Fruit fly (Drosophila melanogaster): ENCODE measurements around the gene scramb1.

dm6 chr3L:10197360-10197759, 27.7 kb downstream of the scramb1 start:
- TF ChIP-seq CG15710 (tag; optimal IDR thresholded peaks at IDR 0.05): no peak
- TF ChIP-seq Pif1A (GFP tag; optimal IDR thresholded peaks at IDR 0.05): no peak
- TF ChIP-seq D1 (tag; optimal IDR thresholded peaks at IDR 0.05): no peak
- TF ChIP-seq CG13204 (GFP tag; optimal IDR thresholded peaks at IDR 0.05): no peak
- TF ChIP-seq CG14655 (GFP tag; optimal IDR thresholded peaks at IDR 0.05): no peak
- TF ChIP-seq EcR (GFP tag; optimal IDR thresholded peaks at IDR 0.05): no peak
- no peak for TF ChIP-seq CG12605 (GFP tag; IDR thresholded peaks at IDR 0.05)
- TF ChIP-seq CG9948 (tag; optimal IDR thresholded peaks at IDR 0.05): no peak
- no peak for TF ChIP-seq CG8159 (tag; optimal IDR thresholded peaks at IDR 0.05)
- TF ChIP-seq CG17806 (tag; optimal IDR thresholded peaks at IDR 0.05): no peak
- TF ChIP-seq Snoo (tag; optimal IDR thresholded peaks at IDR 0.05): no peak

All from whole organism, pupa.